Fruit fly (Drosophila melanogaster) whole organism: ENCODE results near the gene Ythdc1.

ENCODE experiments used
- pan ChIP-seq: fragments of >200 bp; optimal IDR thresholded peaks from 2 replicates; lab custom pipeline; 2017
- psq ChIP-seq: fragments of >200 bp; optimal IDR thresholded peaks from 2 replicates; lab custom pipeline; 2017

DNA sequence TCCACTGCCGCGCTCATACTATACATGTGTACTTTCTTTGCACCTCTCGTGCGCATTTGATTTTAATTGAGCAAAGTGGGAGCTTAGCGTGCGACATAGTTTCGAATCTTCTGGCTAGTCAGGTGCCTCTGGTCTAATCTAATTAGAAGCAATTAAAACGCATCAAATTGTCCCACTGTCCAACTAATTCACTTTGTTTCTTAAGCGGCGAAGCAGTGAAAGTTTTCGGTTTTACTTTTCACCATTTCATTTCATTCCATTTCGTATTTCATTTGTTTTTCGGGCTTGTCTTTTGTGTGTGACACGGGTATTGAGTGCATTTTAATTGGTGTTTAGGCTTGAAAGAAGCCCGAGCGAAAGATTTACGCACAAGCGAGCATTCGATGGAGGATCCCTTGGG, 21.5 kb downstream of the Ythdc1 start:
- TF ChIP-seq pan (lab: Kevin White, UChicago) (no peak), psq (lab: Kevin White, UChicago) (no peak)
